Fruit fly (Drosophila melanogaster) whole organism, embryonic: Measurements from ENCODE around the gene CG42854.

Experiments used
- Asciz ChIP-seq: fragments of 200-800 bp; sonication (Bioruptor generic); optimal IDR thresholded peaks from 2 replicates; lab custom pipeline; 2017; ENCODE audit warnings: missing biosample characterization, mild to moderate bottlenecking, missing genetic modification characterization, missing genetic modification reagents
- Awh ChIP-seq: fragments of 200-800 bp; sonication (Bioruptor generic); IDR thresholded peaks from 2 replicates; pipeline ENCODE4, ENCODE4 v1.3.6; 2022; ENCODE audit warnings: missing biosample characterization, missing genetic modification characterization
- BEAF-32 ChIP-seq: fragments of 200-800 bp; sonication (Bioruptor generic); optimal IDR thresholded peaks from 3 replicates; lab custom pipeline; 2017; ENCODE audit warnings: missing biosample characterization, missing genetic modification characterization, mild to moderate bottlenecking, moderate library complexity, missing genetic modification reagents
- CG10209 ChIP-seq: fragments of 200-800 bp; sonication (Bioruptor generic); optimal IDR thresholded peaks from 3 replicates; lab custom pipeline; 2017; ENCODE audit warnings: missing biosample characterization, mild to moderate bottlenecking, missing genetic modification characterization, missing genetic modification reagents
- CG10543 ChIP-seq: fragments of 200-800 bp; sonication (Bioruptor generic); optimal IDR thresholded peaks from 3 replicates; lab custom pipeline; 2017; ENCODE audit warnings: missing biosample characterization, mild to moderate bottlenecking, missing genetic modification characterization, moderate library complexity
- CG11247 ChIP-seq: fragments of 200-800 bp; sonication (Bioruptor generic); IDR thresholded peaks from 2 replicates; pipeline ENCODE4 v1.3.6; 2022; ENCODE audit warnings: missing biosample characterization, missing genetic modification characterization
- CG11398 ChIP-seq: fragments of 200-800 bp; sonication (Bioruptor generic); optimal IDR thresholded peaks from 2 replicates; lab custom pipeline; 2016; ENCODE audit warnings: missing biosample characterization, missing genetic modification characterization
- CG11723 ChIP-seq: fragments of 200-800 bp; sonication (Bioruptor generic); optimal IDR thresholded peaks from 2 replicates; lab custom pipeline; 2017; ENCODE audit warnings: missing biosample characterization, mild to moderate bottlenecking, missing genetic modification characterization
- CG1233 ChIP-seq: fragments of 200-800 bp; sonication (Bioruptor generic); optimal IDR thresholded peaks from 4 replicates; lab custom pipeline; 2018; ENCODE audit warnings: missing biosample characterization, mild to moderate bottlenecking, missing genetic modification characterization
- CG13424 ChIP-seq: fragments of 200-800 bp; sonication (Bioruptor generic); optimal IDR thresholded peaks from 2 replicates; lab custom pipeline; 2019; ENCODE audit warnings: missing biosample characterization, mild to moderate bottlenecking, missing genetic modification characterization, moderate library complexity
- CG13624 ChIP-seq: fragments of 200-800 bp; sonication (Bioruptor generic); optimal IDR thresholded peaks from 2 replicates; lab custom pipeline; 2016; ENCODE audit warnings: missing biosample characterization, missing genetic modification characterization
- CG14667 ChIP-seq: fragments of 200-800 bp; sonication (Bioruptor generic); IDR thresholded peaks from 2 replicates; pipeline ENCODE4 v1.3.6; 2022; ENCODE audit warnings: missing biosample characterization, missing genetic modification characterization
- CG14860 ChIP-seq: fragments of 200-800 bp; sonication (Bioruptor generic); IDR thresholded peaks from 3 replicates; pipeline ENCODE4 v1.3.6; 2022; ENCODE audit warnings: missing biosample characterization, missing genetic modification characterization; ENCODE audit not compliant: partially characterized antibody
- CG17385 ChIP-seq: fragments of 200-800 bp; sonication (Bioruptor generic); optimal IDR thresholded peaks from 3 replicates; lab custom pipeline; 2018; ENCODE audit warnings: missing biosample characterization, mild to moderate bottlenecking, missing genetic modification characterization
- CG1792 ChIP-seq: fragments of 200-800 bp; sonication (Bioruptor generic); optimal IDR thresholded peaks from 2 replicates; lab custom pipeline; 2016; ENCODE audit warnings: missing biosample characterization, missing genetic modification characterization
- CG2875 ChIP-seq: fragments of 200-800 bp; sonication (Bioruptor generic); optimal IDR thresholded peaks from 2 replicates; lab custom pipeline; 2017; ENCODE audit warnings: missing biosample characterization, mild to moderate bottlenecking, missing genetic modification characterization, missing genetic modification reagents
- CG30020 ChIP-seq: fragments of 200-800 bp; optimal IDR thresholded peaks from 2 replicates; lab custom pipeline; 2019; ENCODE audit warnings: missing biosample characterization, mild to moderate bottlenecking, missing genetic modification characterization, moderate library complexity
- CG31441 ChIP-seq: fragments of 200-800 bp; sonication (Bioruptor generic); IDR thresholded peaks from 2 replicates; pipeline ENCODE4 v1.3.6; 2022; ENCODE audit warnings: missing biosample characterization, missing genetic modification characterization
- CG32532 ChIP-seq: fragments of 200-800 bp; sonication (Bioruptor generic); IDR thresholded peaks from 2 replicates; pipeline ENCODE4 v1.3.6; 2022; ENCODE audit warnings: missing biosample characterization, missing genetic modification characterization
- CG33213 ChIP-seq: fragments of 200-800 bp; sonication (Bioruptor generic); optimal IDR thresholded peaks from 3 replicates; lab custom pipeline; 2016; ENCODE audit warnings: missing biosample characterization, missing genetic modification characterization
- CG4404 ChIP-seq: fragments of 200-800 bp; sonication (Bioruptor generic); IDR thresholded peaks from 2 replicates; pipeline ENCODE4 v1.3.6; 2022; ENCODE audit warnings: missing biosample characterization, missing genetic modification characterization
- CG8388 ChIP-seq: fragments of 200-800 bp; sonication (Bioruptor generic); optimal IDR thresholded peaks from 2 replicates; lab custom pipeline; 2019; ENCODE audit warnings: missing biosample characterization, mild to moderate bottlenecking, missing genetic modification characterization, moderate library complexity
- CG9876 ChIP-seq: fragments of 200-800 bp; sonication (Bioruptor generic); optimal IDR thresholded peaks from 2 replicates; lab custom pipeline; 2016; ENCODE audit warnings: missing biosample characterization, missing genetic modification characterization
- CrebB ChIP-seq: fragments of 200-800 bp; sonication (Bioruptor generic); optimal IDR thresholded peaks from 3 replicates; lab custom pipeline; 2018; ENCODE audit warnings: missing biosample characterization, mild to moderate bottlenecking, missing genetic modification characterization
- Dbx ChIP-seq: fragments of 200-800 bp; sonication (Bioruptor generic); IDR thresholded peaks from 3 replicates; pipeline ENCODE4 v1.3.6; 2022; ENCODE audit warnings: missing biosample characterization, missing genetic modification characterization
- Dll ChIP-seq: fragments of 200-800 bp; sonication (Bioruptor generic); IDR thresholded peaks from 4 replicates; pipeline ENCODE4 v1.3.6; 2022; ENCODE audit warnings: missing biosample characterization, missing genetic modification characterization; ENCODE audit not compliant: partially characterized antibody
- Dref ChIP-seq: fragments of 200-800 bp; sonication (Bioruptor generic); IDR thresholded peaks from 2 replicates; pipeline ENCODE4 v1.3.6; 2022; ENCODE audit warnings: missing biosample characterization, missing genetic modification characterization
- Fer1 ChIP-seq: fragments of 200-800 bp; sonication (Bioruptor generic); optimal IDR thresholded peaks from 2 replicates; lab custom pipeline; 2017; ENCODE audit warnings: missing biosample characterization, mild to moderate bottlenecking, missing genetic modification characterization
- H2.0 ChIP-seq: fragments of 200-800 bp; sonication (Bioruptor generic); IDR thresholded peaks from 2 replicates; pipeline ENCODE4 v1.3.6; 2022; ENCODE audit warnings: missing biosample characterization, missing genetic modification characterization
- HLH3B ChIP-seq: fragments of 200-800 bp; sonication (Bioruptor generic); IDR thresholded peaks from 2 replicates; pipeline ENCODE4 v1.3.6; 2022; ENCODE audit warnings: missing biosample characterization, missing genetic modification characterization
- HmgD ChIP-seq: fragments of 200-800 bp; sonication (Bioruptor generic); optimal IDR thresholded peaks from 3 replicates; lab custom pipeline; 2016; ENCODE audit warnings: missing biosample characterization, missing genetic modification characterization
- Hmr ChIP-seq: fragments of 200-800 bp; sonication (Bioruptor generic); optimal IDR thresholded peaks from 3 replicates; lab custom pipeline; 2017; ENCODE audit warnings: mild to moderate bottlenecking, missing biosample characterization, missing genetic modification reagents, missing genetic modification characterization
- PHDP ChIP-seq: fragments of 200-800 bp; sonication (Bioruptor generic); optimal IDR thresholded peaks from 3 replicates; lab custom pipeline; 2018; ENCODE audit warnings: missing biosample characterization, mild to moderate bottlenecking, missing genetic modification characterization, moderate library complexity
- ab ChIP-seq: fragments of 200-800 bp; sonication (Bioruptor generic); optimal IDR thresholded peaks from 2 replicates; lab custom pipeline; 2016; ENCODE audit warnings: missing biosample characterization, missing genetic modification characterization
- bbx ChIP-seq: fragments of 200-800 bp; sonication (Bioruptor generic); IDR thresholded peaks from 2 replicates; pipeline ENCODE4 v1.3.6; 2022; ENCODE audit warnings: missing biosample characterization, missing genetic modification characterization; ENCODE audit not compliant: partially characterized antibody
- br ChIP-seq: fragments of >200 bp; optimal IDR thresholded peaks from 2 replicates; lab custom pipeline; 2017
- caup ChIP-seq: fragments of 200-800 bp; sonication (Bioruptor generic); optimal IDR thresholded peaks from 3 replicates; lab custom pipeline; 2017; ENCODE audit warnings: missing biosample characterization, mild to moderate bottlenecking, missing genetic modification characterization, moderate library complexity; ENCODE audit not compliant: severe bottlenecking
- chif ChIP-seq, 2 experiments: fragments of 200-800 bp; sonication (Bioruptor generic); optimal IDR thresholded peaks; 3 replicates each; lab custom pipeline; 2016; ENCODE audit warnings: missing biosample characterization in 2 of 2, missing genetic modification characterization in 2 of 2
- chinmo ChIP-seq: fragments of 200-800 bp; sonication (Bioruptor generic); IDR thresholded peaks from 4 replicates; pipeline ENCODE4 v1.3.6; 2022; ENCODE audit warnings: missing biosample characterization, missing genetic modification characterization; ENCODE audit not compliant: partially characterized antibody
- chn ChIP-seq: fragments of 200-800 bp; sonication (Bioruptor generic); optimal IDR thresholded peaks from 2 replicates; lab custom pipeline; 2016; ENCODE audit warnings: missing biosample characterization, missing genetic modification characterization
- danr ChIP-seq: fragments of 200-800 bp; sonication (Bioruptor generic); IDR thresholded peaks from 2 replicates; pipeline ENCODE4 v1.3.6; 2022; ENCODE audit warnings: missing biosample characterization, missing genetic modification characterization
- disco-r ChIP-seq: fragments of 200-800 bp; sonication (Bioruptor generic); optimal IDR thresholded peaks from 2 replicates; lab custom pipeline; 2016; ENCODE audit warnings: missing biosample characterization, missing genetic modification characterization
- ems ChIP-seq: fragments of 200-800 bp; sonication (Bioruptor generic); optimal IDR thresholded peaks from 3 replicates; lab custom pipeline; 2016; ENCODE audit warnings: missing biosample characterization, missing genetic modification characterization
- esg ChIP-seq: fragments of 200-800 bp; sonication (Bioruptor generic); conservative IDR thresholded peaks from 2 replicates; pipeline ENCODE4 v1.3.6; 2022; ENCODE audit warnings: missing biosample characterization, missing genetic modification characterization
- eve ChIP-seq, 2 experiments: fragments of >200 bp; optimal IDR thresholded peaks; 2 replicates each; lab custom pipeline; 2017; ENCODE audit warnings: missing biosample characterization in 2 of 2, missing genetic modification characterization in 2 of 2
- fu2 ChIP-seq: fragments of 200-800 bp; sonication (Bioruptor generic); optimal IDR thresholded peaks from 2 replicates; lab custom pipeline; 2016; ENCODE audit warnings: missing biosample characterization, missing genetic modification characterization
- gro ChIP-seq: fragments of 200-800 bp; sonication (Bioruptor generic); optimal IDR thresholded peaks from 2 replicates; lab custom pipeline; 2016; ENCODE audit warnings: missing biosample characterization, missing genetic modification characterization
- luna ChIP-seq: fragments of 200-800 bp; sonication (Bioruptor generic); optimal IDR thresholded peaks from 2 replicates; lab custom pipeline; 2016; ENCODE audit warnings: missing biosample characterization, missing genetic modification characterization
- scrt ChIP-seq: fragments of 200-800 bp; sonication (Bioruptor generic); optimal IDR thresholded peaks from 2 replicates; lab custom pipeline; 2018; ENCODE audit warnings: missing biosample characterization, mild to moderate bottlenecking, missing genetic modification characterization, moderate library complexity
- slou ChIP-seq: fragments of 200-800 bp; sonication (Bioruptor generic); optimal IDR thresholded peaks from 3 replicates; lab custom pipeline; 2016; ENCODE audit warnings: missing biosample characterization, missing genetic modification characterization
- wor ChIP-seq: fragments of 200-800 bp; sonication (Bioruptor generic); IDR thresholded peaks from 2 replicates; pipeline ENCODE4 v1.3.6; 2022; ENCODE audit warnings: missing biosample characterization, missing genetic modification characterization

Gene CG42854

DNA sequence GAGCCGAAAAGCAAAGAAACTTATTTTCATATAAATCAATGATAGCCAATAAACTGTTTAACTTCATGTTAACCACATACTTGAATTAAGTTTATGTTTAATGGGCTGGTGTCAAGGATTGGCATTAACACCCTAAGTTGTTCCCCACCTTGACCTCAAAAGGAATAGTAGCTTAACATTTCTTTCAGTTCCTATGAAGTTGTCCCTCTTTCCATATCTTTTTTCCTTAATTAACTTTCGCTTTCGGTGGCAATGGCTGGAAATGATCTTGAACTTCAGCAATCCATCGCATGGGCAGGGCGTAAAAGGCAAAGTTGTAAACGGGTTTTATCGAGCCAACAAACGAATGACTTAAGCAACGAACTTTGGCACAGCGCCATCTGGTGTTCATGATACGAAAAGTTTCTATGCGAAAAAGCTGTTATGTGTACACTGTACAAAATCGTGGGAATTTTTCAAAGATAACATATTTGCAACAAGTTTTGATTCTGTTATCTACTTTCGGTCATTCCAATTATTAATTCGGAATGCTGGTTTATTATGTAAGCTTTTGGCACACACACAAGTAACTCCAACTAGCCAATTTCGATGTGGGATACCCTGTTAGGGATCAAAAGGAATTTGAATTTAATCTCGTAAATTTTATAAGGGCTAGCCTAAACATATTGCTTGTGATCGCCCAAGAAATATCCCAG lies 17.2 kb downstream of the CG42854 start (continued):
- TF ChIP-seq HLH3B (GFP tag; lab: Robert Waterston, UW) (no peak), CG14860 (no peak), slou (GFP tag; lab: Kevin White, UChicago) (no peak), fu2 (GFP tag; lab: Kevin White, UChicago) (no peak), CG1792 (GFP tag; lab: Kevin White, UChicago) (no peak), CG11247 (peak; percentile 64), BEAF-32 (GFP tag; lab: Kevin White, UChicago) (no peak), bbx (no peak), Asciz (GFP tag; lab: Kevin White, UChicago) (no peak), CG11723 (GFP tag; lab: Kevin White, UChicago) (no peak), Dbx (no peak), CG1233 (GFP tag; lab: Kevin White, UChicago) (no peak), wor (GFP tag; lab: Robert Waterston, UW) (no peak), CG30020 (no peak), eve (GFP tag; optimal IDR thresholded peaks at IDR 0.05; lab: Kevin White, UChicago) (no peak), HmgD (GFP tag; lab: Kevin White, UChicago) (no peak), CG2875 (GFP tag; lab: Kevin White, UChicago) (no peak), esg (GFP tag; lab: Robert Waterston, UW) (no peak), CG10543 (GFP tag; lab: Kevin White, UChicago) (no peak), chif (GFP tag; optimal IDR thresholded peaks at IDR 0.05; lab: Kevin White, UChicago) (no peak), danr (GFP tag; lab: Robert Waterston, UW) (no peak), Dll (GFP tag; lab: Robert Waterston, UW) (no peak), Awh (GFP tag; lab: Robert Waterston, UW) (peak; percentile 53; the same call in 1 of the 2 replicates), CG17385 (GFP tag; lab: Kevin White, UChicago) (peak; percentile 18), CG11398 (no peak), caup (GFP tag; lab: Kevin White, UChicago) (no peak), CG8388 (no peak), CG9876 (GFP tag; lab: Kevin White, UChicago) (peak; percentile 27), disco-r (GFP tag; lab: Kevin White, UChicago) (no peak), chinmo (GFP tag; lab: Robert Waterston, UW) (no peak), CG13424 (tag; lab: Kevin White, UChicago) (no peak), CG4404 (no peak), scrt (GFP tag; lab: Kevin White, UChicago) (no peak), CG10209 (GFP tag; lab: Kevin White, UChicago) (no peak), CG33213 (no peak), luna (GFP tag; lab: Kevin White, UChicago) (no peak), ems (GFP tag; lab: Kevin White, UChicago) (no peak), Hmr (no peak), br (lab: Kevin White, UChicago) (no peak), PHDP (peak; percentile 9), H2.0 (GFP tag; lab: Robert Waterston, UW) (no peak), CG31441 (GFP tag; lab: Robert Waterston, UW) (no peak), Dref (GFP tag; lab: Robert Waterston, UW) (no peak), Fer1 (no peak), CG14667 (GFP tag; lab: Robert Waterston, UW) (no peak), ab (GFP tag; lab: Kevin White, UChicago) (no peak), chn (GFP tag; lab: Kevin White, UChicago) (peak; percentile 37), CG13624 (GFP tag; lab: Kevin White, UChicago) (no peak), CrebB (tag; lab: Kevin White, UChicago) (no peak), gro (GFP tag; lab: Kevin White, UChicago) (no peak), CG32532 (GFP tag; lab: Robert Waterston, UW) (no peak)
